Fruit fly (Drosophila melanogaster) whole organism, embryonic: ENCODE results near the gene Kap3.

Experiments used
- ATbp ChIP-seq: fragments of 200-800 bp; sonication (Bioruptor generic); optimal IDR thresholded peaks from 2 replicates; lab custom pipeline; 2017; ENCODE audit warnings: missing biosample characterization, mild to moderate bottlenecking, missing genetic modification characterization, missing genetic modification reagents
- CG11085 ChIP-seq: fragments of 200-800 bp; sonication (Bioruptor generic); IDR thresholded peaks from 2 replicates; pipeline ENCODE4 v1.3.6; 2022; ENCODE audit warnings: missing biosample characterization, missing genetic modification characterization
- CG1233 ChIP-seq: fragments of 200-800 bp; sonication (Bioruptor generic); optimal IDR thresholded peaks from 4 replicates; lab custom pipeline; 2018; ENCODE audit warnings: missing biosample characterization, mild to moderate bottlenecking, missing genetic modification characterization
- CG12659 ChIP-seq: fragments of 200-800 bp; sonication (Bioruptor generic); optimal IDR thresholded peaks from 3 replicates; lab custom pipeline; 2017; ENCODE audit warnings: mild to moderate bottlenecking, missing biosample characterization, missing genetic modification reagents, missing genetic modification characterization
- CG13123 ChIP-seq: fragments of 200-800 bp; sonication (Bioruptor generic); optimal IDR thresholded peaks from 2 replicates; lab custom pipeline; 2016; ENCODE audit warnings: missing biosample characterization, missing genetic modification characterization
- CG14441 ChIP-seq: fragments of 200-800 bp; sonication (Bioruptor generic); IDR thresholded peaks from 2 replicates; pipeline ENCODE4 v1.3.6; 2022; ENCODE audit warnings: missing biosample characterization, missing genetic modification characterization
- CG14667 ChIP-seq: fragments of 200-800 bp; sonication (Bioruptor generic); IDR thresholded peaks from 2 replicates; pipeline ENCODE4 v1.3.6; 2022; ENCODE audit warnings: missing biosample characterization, missing genetic modification characterization
- CG1792 ChIP-seq: fragments of 200-800 bp; sonication (Bioruptor generic); optimal IDR thresholded peaks from 2 replicates; lab custom pipeline; 2016; ENCODE audit warnings: missing biosample characterization, missing genetic modification characterization
- CG31441 ChIP-seq: fragments of 200-800 bp; sonication (Bioruptor generic); IDR thresholded peaks from 2 replicates; pipeline ENCODE4 v1.3.6; 2022; ENCODE audit warnings: missing biosample characterization, missing genetic modification characterization
- CG32772 ChIP-seq: fragments of 200-800 bp; sonication (Bioruptor generic); IDR thresholded peaks from 2 replicates; pipeline ENCODE4 v1.3.6; 2022; ENCODE audit warnings: missing biosample characterization, missing genetic modification characterization
- CG3726 ChIP-seq: fragments of 200-800 bp; sonication (Bioruptor generic); IDR thresholded peaks from 3 replicates; pipeline ENCODE4, ENCODE4 v1.3.6; 2022; ENCODE audit warnings: missing biosample characterization, missing genetic modification characterization
- CG3838 ChIP-seq: fragments of 200-800 bp; sonication (Bioruptor generic); optimal IDR thresholded peaks from 3 replicates; lab custom pipeline; 2016; ENCODE audit warnings: missing biosample characterization, missing genetic modification characterization
- CG4730 ChIP-seq: fragments of 200-800 bp; sonication (Bioruptor generic); IDR thresholded peaks from 2 replicates; pipeline ENCODE4 v1.3.6; 2022; ENCODE audit warnings: missing biosample characterization, missing genetic modification characterization
- CG6654 ChIP-seq: fragments of 200-800 bp; sonication (Bioruptor generic); optimal IDR thresholded peaks from 2 replicates; lab custom pipeline; 2017; ENCODE audit warnings: missing biosample characterization, mild to moderate bottlenecking, missing genetic modification characterization
- CG7372 ChIP-seq: fragments of 200-800 bp; sonication (Bioruptor generic); IDR thresholded peaks from 2 replicates; pipeline ENCODE4 v1.3.6; 2022; ENCODE audit warnings: missing biosample characterization, missing genetic modification characterization
- CG7556 ChIP-seq: fragments of 200-800 bp; sonication (Bioruptor generic); optimal IDR thresholded peaks from 2 replicates; lab custom pipeline; 2017; ENCODE audit warnings: missing biosample characterization, mild to moderate bottlenecking, missing genetic modification characterization
- CTCF ChIP-seq: fragments of 200-800 bp; sonication (Bioruptor generic); optimal IDR thresholded peaks from 2 replicates; lab custom pipeline; 2017; ENCODE audit warnings: missing biosample characterization, mild to moderate bottlenecking, missing genetic modification characterization, moderate library complexity
- Dad ChIP-seq: fragments of 200-800 bp; sonication (Bioruptor generic); optimal IDR thresholded peaks from 3 replicates; lab custom pipeline; 2016; ENCODE audit warnings: missing biosample characterization, missing genetic modification characterization
- Elba2 ChIP-seq: fragments of 200-800 bp; sonication (Bioruptor generic); optimal IDR thresholded peaks from 3 replicates; lab custom pipeline; 2016; ENCODE audit warnings: missing biosample characterization, missing genetic modification characterization
- HLH4C ChIP-seq: fragments of 200-800 bp; sonication (Bioruptor generic); IDR thresholded peaks from 3 replicates; pipeline ENCODE4 v1.3.6; 2022; ENCODE audit warnings: missing biosample characterization, missing genetic modification characterization; ENCODE audit not compliant: partially characterized antibody
- HmgZ ChIP-seq: fragments of 200-800 bp; sonication (Bioruptor generic); optimal IDR thresholded peaks from 2 replicates; lab custom pipeline; 2018; ENCODE audit warnings: missing biosample characterization, mild to moderate bottlenecking, missing genetic modification characterization
- MESR4 ChIP-seq: fragments of 200-800 bp; sonication (Bioruptor generic); optimal IDR thresholded peaks from 2 replicates; lab custom pipeline; 2018; ENCODE audit warnings: missing biosample characterization, mild to moderate bottlenecking, missing genetic modification characterization, moderate library complexity
- Myb ChIP-seq: fragments of 200-800 bp; sonication (Bioruptor generic); optimal IDR thresholded peaks from 2 replicates; lab custom pipeline; 2016; ENCODE audit warnings: missing biosample characterization, missing genetic modification characterization
- Pdp1 ChIP-seq, 2 experiments: fragments of 200-800 bp; sonication (Bioruptor generic); optimal IDR thresholded peaks; 3 replicates each; lab custom pipeline; 2016; ENCODE audit warnings: missing biosample characterization in 2 of 2, missing genetic modification characterization in 2 of 2, mild to moderate bottlenecking in 1 of 2, moderate library complexity in 1 of 2
- Rfx ChIP-seq: fragments of 200-800 bp; sonication (Bioruptor generic); IDR thresholded peaks from 2 replicates; pipeline ENCODE4 v1.3.6; 2022; ENCODE audit warnings: missing biosample characterization, missing genetic modification characterization
- Trl ChIP-seq, 3 experiments: fragments of >200 bp in 2 of 3; fragments of 200-800 bp in 1 of 3; sonication (Bioruptor generic) in 1 of 3; optimal IDR thresholded peaks; 2 replicates in 1 of 3; 3 replicates in 2 of 3; lab custom pipeline; 2016 to 2017; ENCODE audit warnings: missing biosample characterization in 1 of 3, missing genetic modification characterization in 1 of 3
- ara ChIP-seq: fragments of 200-800 bp; sonication (Bioruptor generic); IDR thresholded peaks from 2 replicates; pipeline ENCODE4 v1.3.6; 2022; ENCODE audit warnings: missing biosample characterization, missing genetic modification characterization
- ash1 ChIP-seq: fragments of 200-800 bp; sonication (Bioruptor generic); optimal IDR thresholded peaks from 2 replicates; lab custom pipeline; 2018; ENCODE audit warnings: missing biosample characterization, mild to moderate bottlenecking, missing genetic modification characterization
- ato ChIP-seq: fragments of 200-800 bp; sonication (Bioruptor generic); IDR thresholded peaks from 2 replicates; pipeline ENCODE4 v1.3.6; 2022; ENCODE audit warnings: missing biosample characterization, missing genetic modification characterization; ENCODE audit not compliant: partially characterized antibody
- bsh ChIP-seq, 2 experiments: fragments of 200-800 bp; sonication (Bioruptor generic); optimal IDR thresholded peaks; 2 replicates each; lab custom pipeline; 2017 to 2018; ENCODE audit warnings: mild to moderate bottlenecking in 2 of 2, missing biosample characterization in 2 of 2, missing genetic modification characterization in 2 of 2, moderate library complexity in 1 of 2
- crol ChIP-seq: fragments of 200-800 bp; sonication (Bioruptor generic); IDR thresholded peaks from 2 replicates; pipeline ENCODE4 v1.3.6; 2022; ENCODE audit warnings: missing biosample characterization, missing genetic modification characterization
- ewg ChIP-seq: fragments of 200-800 bp; sonication (Bioruptor generic); optimal IDR thresholded peaks from 3 replicates; lab custom pipeline; 2017; ENCODE audit warnings: mild to moderate bottlenecking, missing biosample characterization, missing genetic modification reagents, missing genetic modification characterization
- ftz-f1 ChIP-seq: fragments of 200-800 bp; sonication (Bioruptor generic); optimal IDR thresholded peaks from 2 replicates; lab custom pipeline; 2016; ENCODE audit warnings: missing biosample characterization, missing genetic modification characterization
- hb ChIP-seq: fragments of 200-800 bp; sonication (Bioruptor generic); IDR thresholded peaks from 3 replicates; pipeline ENCODE4 v1.3.6; 2022; ENCODE audit warnings: missing biosample characterization, missing genetic modification characterization; ENCODE audit not compliant: partially characterized antibody
- maf-S ChIP-seq: fragments of 200-800 bp; sonication (Bioruptor generic); optimal IDR thresholded peaks from 2 replicates; lab custom pipeline; 2016; ENCODE audit warnings: missing biosample characterization, missing genetic modification characterization
- nerfin-2 ChIP-seq: fragments of 200-800 bp; sonication (Bioruptor generic); IDR thresholded peaks from 2 replicates; pipeline ENCODE4 v1.3.6; 2022; ENCODE audit warnings: missing biosample characterization, missing genetic modification characterization; ENCODE audit not compliant: partially characterized antibody
- psq ChIP-seq: fragments of 200-800 bp; sonication (Bioruptor generic); optimal IDR thresholded peaks from 2 replicates; lab custom pipeline; 2017; ENCODE audit warnings: missing biosample characterization, missing genetic modification characterization
- repo ChIP-seq: fragments of 200-800 bp; sonication (Bioruptor generic); optimal IDR thresholded peaks from 2 replicates; lab custom pipeline; 2016; ENCODE audit warnings: missing biosample characterization, missing genetic modification characterization
- sd ChIP-seq: fragments of 200-800 bp; sonication (Bioruptor generic); optimal IDR thresholded peaks from 3 replicates; lab custom pipeline; 2018; ENCODE audit warnings: missing biosample characterization, mild to moderate bottlenecking, missing genetic modification characterization, moderate library complexity
- slbo ChIP-seq: fragments of 200-800 bp; sonication (Bioruptor generic); IDR thresholded peaks from 2 replicates; pipeline ENCODE4 v1.3.6; 2022; ENCODE audit warnings: missing biosample characterization, missing genetic modification characterization
- sqz ChIP-seq: fragments of 200-800 bp; sonication (Bioruptor generic); optimal IDR thresholded peaks from 3 replicates; lab custom pipeline; 2018; ENCODE audit warnings: missing biosample characterization, mild to moderate bottlenecking, missing genetic modification characterization
- tin ChIP-seq: fragments of 200-800 bp; sonication (Bioruptor generic); optimal IDR thresholded peaks from 3 replicates; lab custom pipeline; 2016; ENCODE audit warnings: missing biosample characterization, missing genetic modification characterization
- trh ChIP-seq: fragments of 200-800 bp; sonication (Bioruptor generic); optimal IDR thresholded peaks from 2 replicates; lab custom pipeline; 2016; ENCODE audit warnings: missing biosample characterization, missing genetic modification characterization
- ttk ChIP-seq: fragments of 200-800 bp; sonication (Bioruptor generic); IDR thresholded peaks from 2 replicates; pipeline ENCODE4 v2.1.2; 2022; ENCODE audit warnings: missing biosample characterization, missing genetic modification characterization
- zf30C ChIP-seq: fragments of 200-800 bp; sonication (Bioruptor generic); optimal IDR thresholded peaks from 3 replicates; lab custom pipeline; 2018; ENCODE audit warnings: missing biosample characterization, mild to moderate bottlenecking, missing genetic modification characterization
- zfh2 ChIP-seq: fragments of 200-800 bp; sonication (Bioruptor generic); optimal IDR thresholded peaks from 2 replicates; lab custom pipeline; 2016; ENCODE audit warnings: missing biosample characterization, missing genetic modification characterization

Kap3 gene

dm6 chrX:11339868-11340548 is at the start of gene Kap3, which contains the start of gene CG34348 (continued):
- TF ChIP-seq CG12659 (GFP tag; lab: Kevin White, UChicago) (peak; percentile 23), Trl (optimal IDR thresholded peaks at IDR 0.05; lab: Kevin White, UChicago) (no peak), Trl (GFP tag; optimal IDR thresholded peaks at IDR 0.05; lab: Kevin White, UChicago) (no peak), CG3838 (GFP tag; lab: Kevin White, UChicago) (no peak), Dad (GFP tag; lab: Kevin White, UChicago) (no peak), Elba2 (no peak), ara (GFP tag; lab: Robert Waterston, UW) (no peak), zfh2 (GFP tag; lab: Kevin White, UChicago) (no peak), CG13123 (GFP tag; lab: Kevin White, UChicago) (no peak), CG14667 (GFP tag; lab: Robert Waterston, UW) (no peak), CG32772 (GFP tag; lab: Robert Waterston, UW) (peak; percentile 27; the same call in 1 of the 2 replicates), CG4730 (GFP tag; lab: Robert Waterston, UW) (no peak), MESR4 (GFP tag; lab: Kevin White, UChicago) (no peak), CG6654 (GFP tag; lab: Kevin White, UChicago) (no peak), repo (GFP tag; lab: Kevin White, UChicago) (no peak), zf30C (GFP tag; lab: Kevin White, UChicago) (no peak), CG31441 (GFP tag; lab: Robert Waterston, UW) (no peak), ATbp (GFP tag; lab: Kevin White, UChicago) (no peak), ash1 (GFP tag; lab: Kevin White, UChicago) (no peak), CG1233 (GFP tag; lab: Kevin White, UChicago) (no peak), ftz-f1 (GFP tag; lab: Kevin White, UChicago) (no peak), nerfin-2 (no peak), tin (GFP tag; lab: Kevin White, UChicago) (no peak), Rfx (GFP tag; lab: Robert Waterston, UW) (peak; percentile 2; the same call in 1 of the 2 replicates), CG11085 (no peak), CG3726 (GFP tag; lab: Robert Waterston, UW) (no peak), CG7556 (GFP tag; lab: Kevin White, UChicago) (no peak), CG14441 (GFP tag; lab: Robert Waterston, UW) (no peak), slbo (GFP tag; lab: Robert Waterston, UW) (no peak), maf-S (GFP tag; lab: Kevin White, UChicago) (no peak), trh (GFP tag; lab: Kevin White, UChicago) (no peak), bsh (GFP tag; optimal IDR thresholded peaks at IDR 0.05; lab: Kevin White, UChicago) (peak in 1 of 2 experiments; percentile 47), ato (GFP tag; lab: Robert Waterston, UW) (no peak), sqz (GFP tag; lab: Kevin White, UChicago) (peak; percentile 13), ewg (no peak), Myb (GFP tag; lab: Kevin White, UChicago) (peak; percentile 9), HLH4C (GFP tag; lab: Robert Waterston, UW) (no peak), HmgZ (tag; lab: Kevin White, UChicago) (no peak), psq (peak; percentile 82), crol (GFP tag; lab: Robert Waterston, UW) (no peak)

DNA sequence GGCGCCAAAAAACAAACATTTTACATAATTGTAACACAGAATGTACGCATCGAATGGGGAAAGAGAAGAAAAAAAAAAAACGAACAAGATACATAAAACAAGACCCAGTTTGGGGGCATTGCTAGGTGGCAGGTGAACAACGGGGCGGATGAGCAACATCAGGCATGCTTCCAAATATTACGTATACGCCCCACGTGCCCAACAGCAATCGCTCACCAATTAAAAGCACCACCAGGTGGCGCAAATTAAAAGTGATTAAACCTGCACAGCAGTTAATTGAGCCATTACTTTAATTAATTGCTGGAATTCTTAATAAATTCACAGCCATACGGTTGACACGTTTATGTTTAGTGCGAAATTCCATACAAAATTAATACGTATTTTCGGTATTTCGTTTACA is 45.6 kb upstream of the Kap3 start:
- TF ChIP-seq CG1792 (GFP tag; lab: Kevin White, UChicago) (no peak), hb (no peak), ttk (GFP tag; lab: Robert Waterston, UW) (no peak), sd (tag; lab: Kevin White, UChicago) (peak; percentile 45), CG7372 (GFP tag; lab: Robert Waterston, UW) (peak; percentile 90), CTCF (GFP tag; lab: Kevin White, UChicago) (peak; percentile 54), Pdp1 (GFP tag; optimal IDR thresholded peaks at IDR 0.05; lab: Kevin White, UChicago) (peak in 1 of 2 experiments; percentile 42)
